Worm (Caenorhabditis elegans) whole organism, early embryonic: ENCODE results near the gene sid-3.

Source experiments
- B0310.2 ChIP-seq: sonication (generic microtip); optimal IDR thresholded peaks from 2 replicates; lab custom pipeline; 2016; ENCODE audit warnings: mild to moderate bottlenecking, missing genetic modification characterization, missing compliant biosample characterization
- F13C5.2 ChIP-seq: sonication (generic microtip); optimal IDR thresholded peaks from 2 replicates; lab custom pipeline; 2017; ENCODE audit warnings: mild to moderate bottlenecking, missing genetic modification characterization, inconsistent platforms, missing compliant biosample characterization
- aly-1 ChIP-seq: sonication (generic microtip); optimal IDR thresholded peaks from 2 replicates; lab custom pipeline; 2016; ENCODE audit warnings: missing genetic modification characterization, missing compliant biosample characterization
- ama-1 ChIP-seq: fragments of 150-350 bp; optimal IDR thresholded peaks from 2 replicates; lab custom pipeline; 2014
- ceh-13 ChIP-seq: fragments of 200-800 bp; sonication (Bioruptor generic); optimal IDR thresholded peaks from 2 replicates; lab custom pipeline; 2018; ENCODE audit warnings: mild to moderate bottlenecking, missing genetic modification characterization, missing compliant biosample characterization
- ceh-36 ChIP-seq: sonication (generic microtip); optimal IDR thresholded peaks from 2 replicates; lab custom pipeline; 2016; ENCODE audit warnings: missing genetic modification characterization, inconsistent platforms, missing compliant biosample characterization
- ets-7 ChIP-seq: sonication (generic microtip); optimal IDR thresholded peaks from 2 replicates; lab custom pipeline; 2016; ENCODE audit warnings: missing genotype, missing genetic modification characterization, missing compliant biosample characterization
- flt-1 ChIP-seq: fragments of 200-800 bp; sonication (Bioruptor generic); IDR thresholded peaks from 2 replicates; pipeline ENCODE4 v1.3.6; 2022; ENCODE audit warnings: missing genetic modification characterization, missing compliant biosample characterization
- hmbx-1 ChIP-seq: sonication (generic microtip); optimal IDR thresholded peaks from 2 replicates; lab custom pipeline; 2016; ENCODE audit warnings: mild to moderate bottlenecking, missing genetic modification characterization, missing compliant biosample characterization
- hmg-4 ChIP-seq: fragments of 200-800 bp; sonication (Bioruptor generic); optimal IDR thresholded peaks from 2 replicates; lab custom pipeline; 2018; ENCODE audit warnings: mild to moderate bottlenecking, missing genetic modification characterization, missing compliant biosample characterization
- hnd-1 ChIP-seq: sonication (generic microtip); optimal IDR thresholded peaks from 2 replicates; lab custom pipeline; 2016; ENCODE audit warnings: missing genetic modification characterization, missing compliant biosample characterization
- pes-1 ChIP-seq: fragments of 200-800 bp; sonication (Bioruptor generic); IDR thresholded peaks from 2 replicates; pipeline ENCODE4 v1.3.6; 2022; ENCODE audit warnings: missing genetic modification reagents, missing genetic modification characterization, missing compliant biosample characterization
- scrt-1 ChIP-seq: fragments of 200-800 bp; sonication (Bioruptor generic); IDR thresholded peaks from 2 replicates; pipeline ENCODE4 v1.3.6; 2022; ENCODE audit warnings: missing genetic modification characterization, missing compliant biosample characterization
- sea-1 ChIP-seq: fragments of 200-800 bp; sonication (Bioruptor generic); conservative IDR thresholded peaks from 2 replicates; pipeline ENCODE4 v1.3.6; 2022; ENCODE audit warnings: missing genetic modification characterization, missing compliant biosample characterization
- tbx-11 ChIP-seq: fragments of 200-800 bp; sonication (Bioruptor generic); IDR thresholded peaks from 2 replicates; pipeline ENCODE4 v1.3.6; 2022; ENCODE audit warnings: missing genetic modification characterization, missing compliant biosample characterization
- tbx-37 ChIP-seq: fragments of 200-800 bp; sonication (Bioruptor generic); conservative IDR thresholded peaks from 2 replicates; pipeline ENCODE4 v1.3.6; 2022; ENCODE audit warnings: missing genetic modification reagents, missing genetic modification characterization, missing compliant biosample characterization
- tra-4 ChIP-seq: sonication (generic microtip); optimal IDR thresholded peaks from 2 replicates; lab custom pipeline; 2017; ENCODE audit warnings: missing genetic modification characterization, missing compliant biosample characterization

The sid-3 gene

ce11 chrX:17221873-17222525 lies 35.8 kb downstream of the sid-3 start, which contains the start of gene rab-6.2:
TSS of gene rab-6.2 (plus strand) at chrX:17222475.
- peak; percentile 58 for TF ChIP-seq hmg-4 (GFP tag; lab: Kevin White, UChicago)
- TF ChIP-seq ets-7 (tag; lab: Kevin White, UChicago): no peak

- TF ChIP-seq B0310.2 (tag; lab: Kevin White, UChicago) (no peak), F13C5.2 (tag; lab: Kevin White, UChicago) (no peak), ets-7 (tag; lab: Kevin White, UChicago) (no peak), ceh-13 (GFP tag; lab: Kevin White, UChicago) (no peak), flt-1 (no peak), sea-1 (GFP tag; lab: Robert Waterston, UW) (no peak), hmg-4 (GFP tag; lab: Kevin White, UChicago) (no peak), pes-1 (GFP tag; lab: Robert Waterston, UW) (no peak), scrt-1 (GFP tag; lab: Robert Waterston, UW) (no peak), hmbx-1 (tag; lab: Kevin White, UChicago) (no peak), hnd-1 (no peak)
Measured at ce11 chrX:17227376-17227775, 41.2 kb downstream of the sid-3 start.

ce11 chrX:17230108-17230507 lies 43.9 kb downstream of the sid-3 start, which contains the start of gene T25G12.6:
TSS of gene T25G12.6 (minus strand) at chrX:17230208.
- TF ChIP-seq tra-4 (tag; lab: Kevin White, UChicago) (no peak), hmbx-1 (tag; lab: Kevin White, UChicago) (no peak), ceh-13 (GFP tag; lab: Kevin White, UChicago) (no peak), flt-1 (no peak), ets-7 (tag; lab: Kevin White, UChicago) (no peak), tbx-11 (no peak), pes-1 (GFP tag; lab: Robert Waterston, UW) (no peak), tbx-37 (GFP tag; lab: Robert Waterston, UW) (no peak), B0310.2 (tag; lab: Kevin White, UChicago) (no peak), ceh-36 (tag; lab: Kevin White, UChicago) (no peak), sea-1 (GFP tag; lab: Robert Waterston, UW) (no peak)

ce11 chrX:17231348-17231747 lies 45.2 kb downstream of the sid-3 start, which contains the start of gene T25G12.3:
TSS of gene T25G12.3 (plus strand) at chrX:17231648.
- TF ChIP-seq pes-1 (GFP tag; lab: Robert Waterston, UW): no peak
- TF ChIP-seq ceh-13 (GFP tag; lab: Kevin White, UChicago): no peak
- no peak for TF ChIP-seq sea-1 (GFP tag; lab: Robert Waterston, UW)
- no peak for TF ChIP-seq scrt-1 (GFP tag; lab: Robert Waterston, UW)
- TF ChIP-seq hmg-4 (GFP tag; lab: Kevin White, UChicago): no peak
- no peak for TF ChIP-seq ama-1 (lab: Kevin White, UChicago)
- TF ChIP-seq tbx-37 (GFP tag; lab: Robert Waterston, UW): no peak
- no peak for TF ChIP-seq tra-4 (tag; lab: Kevin White, UChicago)
- TF ChIP-seq tbx-11: no peak
- TF ChIP-seq ets-7 (tag; lab: Kevin White, UChicago): no peak
- no peak for TF ChIP-seq hnd-1
- TF ChIP-seq ceh-36 (tag; lab: Kevin White, UChicago): no peak
- TF ChIP-seq aly-1 (tag; lab: Kevin White, UChicago): no peak
- TF ChIP-seq F13C5.2 (tag; lab: Kevin White, UChicago): no peak
- no peak for TF ChIP-seq flt-1
- no peak for TF ChIP-seq B0310.2 (tag; lab: Kevin White, UChicago)
- TF ChIP-seq hmbx-1 (tag; lab: Kevin White, UChicago): no peak

- no peak for TF ChIP-seq pes-1 (GFP tag; lab: Robert Waterston, UW)
- no peak for TF ChIP-seq tra-4 (tag; lab: Kevin White, UChicago)
- no peak for TF ChIP-seq hnd-1
- no peak for TF ChIP-seq ama-1 (lab: Kevin White, UChicago)
- no peak for TF ChIP-seq sea-1 (GFP tag; lab: Robert Waterston, UW)
- no peak for TF ChIP-seq ceh-36 (tag; lab: Kevin White, UChicago)
- TF ChIP-seq aly-1 (tag; lab: Kevin White, UChicago): no peak
- TF ChIP-seq ets-7 (tag; lab: Kevin White, UChicago): no peak
- no peak for TF ChIP-seq scrt-1 (GFP tag; lab: Robert Waterston, UW)
- TF ChIP-seq F13C5.2 (tag; lab: Kevin White, UChicago): no peak
- TF ChIP-seq hmbx-1 (tag; lab: Kevin White, UChicago): no peak
- no peak for TF ChIP-seq tbx-11
- TF ChIP-seq ceh-13 (GFP tag; lab: Kevin White, UChicago): no peak
- no peak for TF ChIP-seq B0310.2 (tag; lab: Kevin White, UChicago)
Measured at ce11 chrX:17234988-17235387, 48.8 kb downstream of the sid-3 start.

- TF ChIP-seq aly-1 (tag; lab: Kevin White, UChicago) (no peak), tbx-37 (GFP tag; lab: Robert Waterston, UW) (no peak), sea-1 (GFP tag; lab: Robert Waterston, UW) (no peak), ceh-36 (tag; lab: Kevin White, UChicago) (no peak), tbx-11 (no peak), hnd-1 (no peak), ets-7 (tag; lab: Kevin White, UChicago) (no peak), ceh-13 (GFP tag; lab: Kevin White, UChicago) (no peak), B0310.2 (tag; lab: Kevin White, UChicago) (no peak)
Measured at ce11 chrX:17235749-17236561, 49.8 kb downstream of the sid-3 start, which contains the start of gene dhs-30. TSS of gene dhs-30 (minus strand) at chrX:17235838.
